Fruit fly (Drosophila melanogaster) whole organism: Measurements from ENCODE around the gene CG13693.

Source experiments
- EcR ChIP-seq, 2 experiments: fragments of >200 bp; optimal IDR thresholded peaks; 2 replicates each; lab custom pipeline; 2017; ENCODE audit warnings: missing biosample characterization in 2 of 2, missing genetic modification characterization in 2 of 2, missing genetic modification reagents in 2 of 2
- usp ChIP-seq: fragments of >200 bp; optimal IDR thresholded peaks from 2 replicates; lab custom pipeline; 2017; ENCODE audit warnings: missing biosample characterization, missing genetic modification characterization, mixed read lengths

DNA sequence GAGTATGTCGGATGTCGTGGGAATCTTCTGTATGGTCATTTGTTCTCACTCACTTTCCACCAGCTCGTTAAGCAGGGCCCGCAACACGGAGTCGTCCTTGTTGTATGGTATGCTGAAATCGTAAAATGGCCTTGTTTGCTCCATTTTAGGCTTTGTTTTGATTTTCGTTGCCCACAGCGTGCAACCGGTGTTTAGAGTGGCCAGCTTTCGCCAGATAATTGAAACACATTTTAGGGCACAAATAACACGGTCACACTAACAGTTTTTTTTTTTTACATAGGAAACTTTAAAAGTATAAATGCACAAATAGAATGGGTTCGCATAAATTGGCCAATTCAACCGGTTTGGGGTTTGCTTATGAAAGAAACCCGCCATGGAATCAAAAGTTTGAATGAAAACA, 19.9 kb downstream of the CG13693 start, which contains the start of gene Rpp30:
- TF ChIP-seq EcR (GFP tag; optimal IDR thresholded peaks at IDR 0.05; lab: Kevin White, UChicago) (no peak), usp (GFP tag; lab: Kevin White, UChicago) (no peak)
